Fruit fly (Drosophila melanogaster): ENCODE results near the gene CG17906.

Gene CG17906

dm6 chr2L:8951184-8951934 lies 42.8 kb upstream of the CG17906 start, which contains the start of gene C1GalTA:
Gene C1GalTA, minus strand, starts transcription at chr2L:8951216.
- TF ChIP-seq Snoo (tag; optimal IDR thresholded peaks at IDR 0.05), result peak; percentile 97
- TF ChIP-seq CG8301 (tag; optimal IDR thresholded peaks at IDR 0.05), result peak; percentile 99
- TF ChIP-seq CG9948 (tag; optimal IDR thresholded peaks at IDR 0.05), result peak; percentile 100
- no peak for TF ChIP-seq fd96Ca (GFP tag; IDR thresholded peaks at IDR 0.05)
- TF ChIP-seq CG12605 (GFP tag; IDR thresholded peaks at IDR 0.05), result peak; percentile 95
- peak; percentile 99 for TF ChIP-seq CG14655 (GFP tag; optimal IDR thresholded peaks at IDR 0.05)
- peak; percentile 96 for TF ChIP-seq CG32121 (GFP tag; IDR thresholded peaks at IDR 0.05)
- peak; percentile 88 for TF ChIP-seq Ets98B (GFP tag; IDR thresholded peaks at IDR 0.05)
- TF ChIP-seq EcR (GFP tag; optimal IDR thresholded peaks at IDR 0.05), result peak; percentile 72
- TF ChIP-seq rn (GFP tag; IDR thresholded peaks at IDR 0.05), result peak; percentile 94
- TF ChIP-seq CG10348 (GFP tag; IDR thresholded peaks at IDR 0.05), result peak; percentile 88; the same call in 1 of the 2 replicates
- peak; percentile 99 for TF ChIP-seq CG17806 (tag; optimal IDR thresholded peaks at IDR 0.05)
- TF ChIP-seq D1 (tag; optimal IDR thresholded peaks at IDR 0.05), result peak; percentile 100
- TF ChIP-seq CG34367 (tag; optimal IDR thresholded peaks at IDR 0.05), result peak; percentile 98
- peak; percentile 93 for TF ChIP-seq Pif1B (GFP tag; optimal IDR thresholded peaks at IDR 0.05)
- peak; percentile 87 for TF ChIP-seq Pif1A (GFP tag; optimal IDR thresholded peaks at IDR 0.05)
- peak; percentile 93 for TF ChIP-seq CG4496 (GFP tag; IDR thresholded peaks at IDR 0.05)
- TF ChIP-seq CG8159 (tag; optimal IDR thresholded peaks at IDR 0.05), result peak; percentile 100
- peak; percentile 92 for TF ChIP-seq CG13204 (GFP tag; optimal IDR thresholded peaks at IDR 0.05)
- peak; percentile 92 for TF ChIP-seq gl (tag; optimal IDR thresholded peaks at IDR 0.05)
- peak; percentile 100 for TF ChIP-seq CG15710 (tag; optimal IDR thresholded peaks at IDR 0.05)

- TF ChIP-seq CG15710 (tag; optimal IDR thresholded peaks at IDR 0.05) (peak; percentile 40), CG10348 (GFP tag; IDR thresholded peaks at IDR 0.05) (no peak), rn (GFP tag; IDR thresholded peaks at IDR 0.05) (no peak), CG14655 (GFP tag; optimal IDR thresholded peaks at IDR 0.05) (peak; percentile 60), CG17806 (tag; optimal IDR thresholded peaks at IDR 0.05) (peak; percentile 41), CG8159 (tag; optimal IDR thresholded peaks at IDR 0.05) (peak; percentile 36), Pif1B (GFP tag; optimal IDR thresholded peaks at IDR 0.05) (peak; percentile 23), Snoo (tag; optimal IDR thresholded peaks at IDR 0.05) (no peak), CG9948 (tag; optimal IDR thresholded peaks at IDR 0.05) (peak; percentile 17), Ets98B (GFP tag; IDR thresholded peaks at IDR 0.05) (peak; percentile 79), gl (tag; optimal IDR thresholded peaks at IDR 0.05) (no peak), CG4496 (GFP tag; IDR thresholded peaks at IDR 0.05) (peak; percentile 78), CG34367 (tag; optimal IDR thresholded peaks at IDR 0.05) (no peak), EcR (GFP tag; optimal IDR thresholded peaks at IDR 0.05) (peak; percentile 29), CG8301 (tag; optimal IDR thresholded peaks at IDR 0.05) (peak; percentile 52), fd96Ca (GFP tag; IDR thresholded peaks at IDR 0.05) (no peak; the same call in 1 of the 3 replicates), CG12605 (GFP tag; IDR thresholded peaks at IDR 0.05) (peak; percentile 67), CG13204 (GFP tag; optimal IDR thresholded peaks at IDR 0.05) (no peak), D1 (tag; optimal IDR thresholded peaks at IDR 0.05) (peak; percentile 75), CG32121 (GFP tag; IDR thresholded peaks at IDR 0.05) (peak; percentile 74), Pif1A (GFP tag; optimal IDR thresholded peaks at IDR 0.05) (peak; percentile 60)
These were observed 41.8 kb upstream of the CG17906 start for dm6 chr2L:8952194-8953037.

- no peak for TF ChIP-seq CG15710 (tag; optimal IDR thresholded peaks at IDR 0.05)
- TF ChIP-seq fd96Ca (GFP tag; IDR thresholded peaks at IDR 0.05), result no peak
- TF ChIP-seq CG14655 (GFP tag; optimal IDR thresholded peaks at IDR 0.05), result no peak
- no peak for TF ChIP-seq Ets98B (GFP tag; IDR thresholded peaks at IDR 0.05)
- no peak for TF ChIP-seq rn (GFP tag; IDR thresholded peaks at IDR 0.05)
- TF ChIP-seq Pif1B (GFP tag; optimal IDR thresholded peaks at IDR 0.05), result no peak
- TF ChIP-seq Pif1A (GFP tag; optimal IDR thresholded peaks at IDR 0.05), result no peak
These were observed 38.4 kb upstream of the CG17906 start for dm6 chr2L:8955597-8956335.

dm6 chr2L:8956336-8956726 lies 37.9 kb upstream of the CG17906 start:
- no peak for TF ChIP-seq Pif1B (GFP tag; optimal IDR thresholded peaks at IDR 0.05)
- TF ChIP-seq CG34367 (tag; optimal IDR thresholded peaks at IDR 0.05), result no peak
- no peak for TF ChIP-seq CG9948 (tag; optimal IDR thresholded peaks at IDR 0.05)
- no peak for TF ChIP-seq CG8301 (tag; optimal IDR thresholded peaks at IDR 0.05)
- no peak for TF ChIP-seq CG15710 (tag; optimal IDR thresholded peaks at IDR 0.05)
- no peak for TF ChIP-seq Ets98B (GFP tag; IDR thresholded peaks at IDR 0.05)
- TF ChIP-seq CG4496 (GFP tag; IDR thresholded peaks at IDR 0.05), result no peak
- no peak for TF ChIP-seq CG12605 (GFP tag; IDR thresholded peaks at IDR 0.05)
- TF ChIP-seq CG10348 (GFP tag; IDR thresholded peaks at IDR 0.05), result no peak
- no peak for TF ChIP-seq EcR (GFP tag; optimal IDR thresholded peaks at IDR 0.05)
- TF ChIP-seq rn (GFP tag; IDR thresholded peaks at IDR 0.05), result no peak
- TF ChIP-seq fd96Ca (GFP tag; IDR thresholded peaks at IDR 0.05), result no peak
- TF ChIP-seq Pif1A (GFP tag; optimal IDR thresholded peaks at IDR 0.05), result no peak
- TF ChIP-seq Snoo (tag; optimal IDR thresholded peaks at IDR 0.05), result no peak
